Comparison of ENCODE assay signal across 1 fruit fly cellular context in the genomic region with DNA sequence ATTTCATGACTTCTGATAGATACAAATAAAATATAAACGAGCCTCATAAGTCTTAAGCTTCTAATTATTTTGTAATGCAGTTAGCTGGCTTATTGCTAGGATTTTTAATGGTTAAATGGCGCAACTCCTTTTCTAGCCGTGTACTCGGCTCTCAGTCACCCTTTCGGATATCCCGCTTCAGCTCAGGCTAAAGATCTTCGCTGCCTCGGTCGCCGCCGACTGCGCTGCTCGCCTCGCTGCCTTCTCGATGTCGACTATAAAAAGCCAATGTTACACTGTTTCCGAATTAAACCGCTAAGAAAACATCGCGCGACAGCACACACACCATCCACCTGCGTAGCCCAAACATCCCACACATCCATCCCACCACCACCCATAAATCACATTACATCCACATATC.
TF ChIP-seq lines count a peak whose summit lies in the region.

A gene (plus strand): TSS at position 301 of the 400 bp plus-strand sequence.

TF ChIP-seq in whole organism, prepupa, 60 proteins besides CTCF, POLR2A, EP300 and RAD21 (continued from another document):
- TF ChIP-seq Eip75B (GFP tag; optimal IDR thresholded peaks at IDR 0.05; lab: Kevin White, UChicago) (no peak), CG4318 (GFP tag; optimal IDR thresholded peaks at IDR 0.05; lab: Kevin White, UChicago) (no peak), Smox (GFP tag; optimal IDR thresholded peaks at IDR 0.05; lab: Kevin White, UChicago) (no peak), CG8119 (GFP tag; IDR thresholded peaks at IDR 0.05; lab: Robert Waterston, UW) (no peak), CG32006 (GFP tag; optimal IDR thresholded peaks at IDR 0.05; lab: Kevin White, UChicago) (no peak), CG7368 (GFP tag; optimal IDR thresholded peaks at IDR 0.05; lab: Kevin White, UChicago) (no peak), CG6854 (GFP tag; optimal IDR thresholded peaks at IDR 0.05; lab: Kevin White, UChicago) (no peak), fkh (GFP tag; optimal IDR thresholded peaks at IDR 0.05; lab: Kevin White, UChicago) (no peak), Eip93F (GFP tag; optimal IDR thresholded peaks at IDR 0.05; lab: Kevin White, UChicago) (no peak), Blimp-1 (GFP tag; optimal IDR thresholded peaks at IDR 0.05; lab: Kevin White, UChicago) (no peak), vri (GFP tag; optimal IDR thresholded peaks at IDR 0.05; lab: Kevin White, UChicago) (peak; percentile 7), Sox15 (GFP tag; optimal IDR thresholded peaks at IDR 0.05; lab: Kevin White, UChicago) (no peak), OdsH (GFP tag; optimal IDR thresholded peaks at IDR 0.05; lab: Kevin White, UChicago) (peak; percentile 11), dac (GFP tag; optimal IDR thresholded peaks at IDR 0.05; lab: Kevin White, UChicago) (no peak), Sox102F (GFP tag; optimal IDR thresholded peaks at IDR 0.05; lab: Kevin White, UChicago) (no peak), acj6 (GFP tag; optimal IDR thresholded peaks at IDR 0.05; lab: Kevin White, UChicago) (no peak), CG11902 (GFP tag; optimal IDR thresholded peaks at IDR 0.05; lab: Kevin White, UChicago) (no peak), dsx (GFP tag; optimal IDR thresholded peaks at IDR 0.05; lab: Kevin White, UChicago; ENCODE audit: poor library complexity, severe bottlenecking) (no peak), ss (GFP tag; optimal IDR thresholded peaks at IDR 0.05; lab: Kevin White, UChicago) (peak; percentile 0 to 11), CG6808 (GFP tag; optimal IDR thresholded peaks at IDR 0.05; lab: Kevin White, UChicago) (no peak), CG6276 (GFP tag; optimal IDR thresholded peaks at IDR 0.05; lab: Kevin White, UChicago) (no peak), CG34406 (GFP tag; optimal IDR thresholded peaks at IDR 0.05; lab: Kevin White, UChicago) (no peak), Hr4 (GFP tag; optimal IDR thresholded peaks at IDR 0.05; lab: Kevin White, UChicago) (no peak), CG3919 (GFP tag; optimal IDR thresholded peaks at IDR 0.05; lab: Kevin White, UChicago) (peak; percentile 3), CG3032 (tag; optimal IDR thresholded peaks at IDR 0.05; lab: Kevin White, UChicago) (peak; percentile 30), fd85E (GFP tag; optimal IDR thresholded peaks at IDR 0.05; lab: Kevin White, UChicago) (no peak)
